Worm (Caenorhabditis elegans) whole organism, L4 larva: ENCODE results near the gene R09A8.5.

Experiments
- D1046.2 ChIP-seq: fragments of 200-800 bp; sonication (Bioruptor generic); IDR thresholded peaks from 2 replicates; pipeline ENCODE4 v1.3.6; 2022; ENCODE audit warnings: missing genetic modification characterization, missing compliant biosample characterization
- F10B5.3 ChIP-seq: sonication (generic microtip); optimal IDR thresholded peaks from 2 replicates; lab custom pipeline; 2016; ENCODE audit warnings: mild to moderate bottlenecking, missing genetic modification characterization, missing compliant biosample characterization
- F37D6.2 ChIP-seq: sonication (generic microtip); optimal IDR thresholded peaks from 2 replicates; lab custom pipeline; 2016; ENCODE audit warnings: mild to moderate bottlenecking, missing genetic modification characterization, missing compliant biosample characterization
- F44E2.7 ChIP-seq: fragments of 200-800 bp; sonication (Bioruptor generic); IDR thresholded peaks from 2 replicates; pipeline ENCODE4 v2.1.2; 2022; ENCODE audit warnings: missing genetic modification characterization, missing compliant biosample characterization
- F49E8.2 ChIP-seq: sonication (generic microtip); optimal IDR thresholded peaks from 2 replicates; lab custom pipeline; 2016; ENCODE audit warnings: missing compliant biosample characterization, mild to moderate bottlenecking, missing genetic modification characterization, borderline replicate concordance
- R02D3.7 ChIP-seq: fragments of 150-350 bp; sonication (generic microtip); optimal IDR thresholded peaks from 3 replicates; lab custom pipeline; 2014; ENCODE audit warnings: missing biosample characterization, missing genetic modification characterization
- T26A8.4 ChIP-seq: fragments of 200-800 bp; sonication (Bioruptor generic); IDR thresholded peaks from 2 replicates; pipeline ENCODE4 v1.3.6; 2022; ENCODE audit warnings: missing genetic modification characterization, missing compliant biosample characterization
- Y5F2A.4 ChIP-seq: fragments of 200-800 bp; sonication (Bioruptor generic); optimal IDR thresholded peaks from 2 replicates; lab custom pipeline; 2018; ENCODE audit warnings: mild to moderate bottlenecking, missing genetic modification characterization, missing compliant biosample characterization
- ZK337.2 ChIP-seq: fragments of 200-800 bp; sonication (Bioruptor generic); IDR thresholded peaks from 2 replicates; pipeline ENCODE4 v1.3.6; 2022; ENCODE audit warnings: missing genetic modification reagents, missing genetic modification characterization, missing compliant biosample characterization
- aha-1 ChIP-seq: fragments of 150-350 bp; peaks from one replicate; lab custom pipeline; 2014; ENCODE audit warnings: missing biosample characterization, missing genetic modification characterization
- attf-4 ChIP-seq: sonication (generic microtip); optimal IDR thresholded peaks from 3 replicates; lab custom pipeline; 2017; ENCODE audit warnings: missing biosample characterization, missing genetic modification characterization
- ceh-20 ChIP-seq: fragments of 200-800 bp; sonication (Bioruptor generic); IDR thresholded peaks from 2 replicates; pipeline ENCODE4 v1.3.6; 2022; ENCODE audit warnings: missing genetic modification reagents, missing genetic modification characterization, missing compliant biosample characterization
- ceh-28 ChIP-seq: fragments of 150-350 bp; optimal IDR thresholded peaks from 2 replicates; lab custom pipeline; 2014; ENCODE audit warnings: missing biosample characterization, missing genetic modification reagents, missing genetic modification characterization
- ceh-62 ChIP-seq: sonication (generic microtip); optimal IDR thresholded peaks from 2 replicates; lab custom pipeline; 2017; ENCODE audit warnings: missing biosample characterization, missing genetic modification characterization
- ctbp-1 ChIP-seq: fragments of 200-800 bp; sonication (Bioruptor generic); IDR thresholded peaks from 2 replicates; pipeline ENCODE4 v1.3.6; 2022; ENCODE audit warnings: missing genetic modification reagents, missing genetic modification characterization, missing compliant biosample characterization
- daf-8 ChIP-seq: fragments of 200-800 bp; sonication (Bioruptor generic); IDR thresholded peaks from 2 replicates; pipeline ENCODE4 v1.3.6; 2022; ENCODE audit warnings: missing genetic modification characterization, missing compliant biosample characterization
- dmd-8 ChIP-seq: fragments of 200-800 bp; sonication (Bioruptor generic); IDR thresholded peaks from 2 replicates; pipeline ENCODE4 v1.3.6; 2022; ENCODE audit warnings: missing genetic modification characterization, missing compliant biosample characterization
- dmd-9 ChIP-seq: fragments of 200-800 bp; sonication (Bioruptor generic); IDR thresholded peaks from 2 replicates; pipeline ENCODE4 v1.3.6; 2022; ENCODE audit warnings: missing genetic modification reagents, missing genetic modification characterization, missing compliant biosample characterization
- dve-1 ChIP-seq: sonication (generic microtip); optimal IDR thresholded peaks from 2 replicates; lab custom pipeline; 2017; ENCODE audit warnings: antibody characterized with exemption, mild to moderate bottlenecking, missing genetic modification characterization, missing compliant biosample characterization; ENCODE audit not compliant: insufficient read depth
- egl-27 ChIP-seq: sonication (generic microtip); optimal IDR thresholded peaks from 3 replicates; lab custom pipeline; 2017; ENCODE audit warnings: missing biosample characterization, missing genetic modification reagents, missing genetic modification characterization
- fos-1 ChIP-seq: fragments of 150-350 bp; optimal IDR thresholded peaks from 2 replicates; lab custom pipeline; 2014; ENCODE audit warnings: missing biosample characterization, missing genetic modification characterization
- gei-8 ChIP-seq: fragments of 200-800 bp; sonication (Bioruptor generic); optimal IDR thresholded peaks from 2 replicates; lab custom pipeline; 2018; ENCODE audit warnings: mild to moderate bottlenecking, missing genetic modification characterization, missing compliant biosample characterization
- hlh-30 ChIP-seq: sonication (generic microtip); optimal IDR thresholded peaks from 2 replicates; lab custom pipeline; 2017; ENCODE audit warnings: antibody characterized with exemption, mild to moderate bottlenecking, missing genetic modification characterization, missing compliant biosample characterization; ENCODE audit not compliant: insufficient read depth
- hmg-1.1 ChIP-seq: fragments of 200-800 bp; sonication (Bioruptor generic); IDR thresholded peaks from 2 replicates; pipeline ENCODE4 v1.3.6; 2022; ENCODE audit warnings: missing genetic modification reagents, missing genetic modification characterization, missing compliant biosample characterization
- lin-13 ChIP-seq: fragments of 150-350 bp; optimal IDR thresholded peaks from 2 replicates; lab custom pipeline; 2014; ENCODE audit warnings: missing biosample characterization, missing genetic modification reagents, missing genetic modification characterization
- lin-15B ChIP-seq: fragments of 150-350 bp; sonication (generic microtip); optimal IDR thresholded peaks from 3 replicates; lab custom pipeline; 2014; ENCODE audit warnings: missing biosample characterization, missing genetic modification characterization
- lir-3 ChIP-seq: sonication (generic microtip); optimal IDR thresholded peaks from 2 replicates; lab custom pipeline; 2016; ENCODE audit warnings: mild to moderate bottlenecking, missing genetic modification characterization, missing compliant biosample characterization
- madf-9 ChIP-seq: fragments of 200-800 bp; sonication (Bioruptor generic); conservative IDR thresholded peaks from 2 replicates; pipeline ENCODE4 v1.3.6; 2022; ENCODE audit warnings: missing genetic modification reagents, missing genetic modification characterization, missing compliant biosample characterization
- mes-2 ChIP-seq: sonication (generic microtip); optimal IDR thresholded peaks from 2 replicates; lab custom pipeline; 2016; ENCODE audit warnings: missing genotype, mild to moderate bottlenecking, missing genetic modification characterization, missing compliant biosample characterization; ENCODE audit not compliant: poor library complexity, severe bottlenecking
- mxl-2 ChIP-seq: fragments of 200-800 bp; sonication (Bioruptor generic); conservative IDR thresholded peaks from 2 replicates; pipeline ENCODE4 v1.3.6; 2022; ENCODE audit warnings: missing genetic modification reagents, missing genetic modification characterization, missing compliant biosample characterization
- mxl-3 ChIP-seq: fragments of 200-800 bp; sonication (Bioruptor generic); optimal IDR thresholded peaks from 2 replicates; lab custom pipeline; 2018; ENCODE audit warnings: mild to moderate bottlenecking, missing genetic modification characterization, missing compliant biosample characterization
- nhr-102 ChIP-seq: sonication (generic microtip); optimal IDR thresholded peaks from 2 replicates; lab custom pipeline; 2016; ENCODE audit warnings: mild to moderate bottlenecking, missing genetic modification characterization, moderate library complexity, missing compliant biosample characterization
- nhr-11 ChIP-seq: fragments of 150-350 bp; optimal IDR thresholded peaks from 2 replicates; lab custom pipeline; 2014; ENCODE audit warnings: missing biosample characterization, missing genetic modification characterization
- nhr-111 ChIP-seq: fragments of 200-800 bp; sonication (Bioruptor generic); optimal IDR thresholded peaks from 2 replicates; lab custom pipeline; 2018; ENCODE audit warnings: mild to moderate bottlenecking, missing genetic modification characterization, missing compliant biosample characterization
- nhr-237 ChIP-seq: sonication (generic microtip); optimal IDR thresholded peaks from 2 replicates; lab custom pipeline; 2017; ENCODE audit warnings: missing biosample characterization, missing genetic modification characterization
- nhr-25 ChIP-seq: sonication (generic microtip); optimal IDR thresholded peaks from 2 replicates; lab custom pipeline; 2017; ENCODE audit warnings: missing genetic modification characterization, mild to moderate bottlenecking, missing compliant biosample characterization, antibody characterized with exemption, moderate library complexity, borderline replicate concordance; ENCODE audit not compliant: insufficient read depth
- nhr-28 ChIP-seq: fragments of 150-350 bp; optimal IDR thresholded peaks from 2 replicates; lab custom pipeline; 2014; ENCODE audit warnings: missing biosample characterization, missing genetic modification characterization
- nhr-42 ChIP-seq: fragments of 200-800 bp; sonication (Bioruptor generic); IDR thresholded peaks from 2 replicates; pipeline ENCODE4 v1.3.6; 2022; ENCODE audit warnings: missing genetic modification characterization, missing compliant biosample characterization
- nhr-48 ChIP-seq: sonication (generic microtip); optimal IDR thresholded peaks from 2 replicates; lab custom pipeline; 2016; ENCODE audit warnings: mild to moderate bottlenecking, missing genetic modification characterization, missing compliant biosample characterization
- nhr-76 ChIP-seq: fragments of 150-350 bp; optimal IDR thresholded peaks from 2 replicates; lab custom pipeline; 2014; ENCODE audit warnings: missing biosample characterization, missing genetic modification characterization
- php-3 ChIP-seq: fragments of 200-800 bp; sonication (Bioruptor generic); IDR thresholded peaks from 2 replicates; pipeline ENCODE4 v1.3.6; 2022; ENCODE audit warnings: missing genetic modification reagents, missing genetic modification characterization, missing compliant biosample characterization
- pqm-1 ChIP-seq: sonication (generic microtip); optimal IDR thresholded peaks from 2 replicates; lab custom pipeline; 2017; ENCODE audit warnings: missing biosample characterization, missing genetic modification characterization
- rbr-2 ChIP-seq: sonication (generic microtip); optimal IDR thresholded peaks from 2 replicates; lab custom pipeline; 2016; ENCODE audit warnings: missing genotype, missing genetic modification characterization, missing compliant biosample characterization
- saeg-2 ChIP-seq: fragments of 200-800 bp; sonication (Bioruptor generic); IDR thresholded peaks from 2 replicates; pipeline ENCODE4 v1.3.6; 2022; ENCODE audit warnings: missing genetic modification reagents, missing genetic modification characterization, missing compliant biosample characterization
- spr-1 ChIP-seq: sonication (generic microtip); optimal IDR thresholded peaks from 2 replicates; lab custom pipeline; 2016; ENCODE audit warnings: mild to moderate bottlenecking, missing genetic modification characterization, missing compliant biosample characterization
- spr-3 ChIP-seq: fragments of 200-800 bp; sonication (Bioruptor generic); optimal IDR thresholded peaks from 2 replicates; lab custom pipeline; 2018; ENCODE audit warnings: mild to moderate bottlenecking, missing genetic modification characterization, missing compliant biosample characterization
- tra-1 ChIP-seq: fragments of 200-800 bp; sonication (Bioruptor generic); IDR thresholded peaks from 2 replicates; pipeline ENCODE4 v1.3.6; 2022; ENCODE audit warnings: missing genetic modification reagents, missing genetic modification characterization, missing compliant biosample characterization
- unc-39 ChIP-seq: sonication (generic microtip); optimal IDR thresholded peaks from 2 replicates; lab custom pipeline; 2017; ENCODE audit warnings: missing biosample characterization, missing genetic modification characterization
- vab-7 ChIP-seq: fragments of 200-800 bp; sonication (Bioruptor generic); IDR thresholded peaks from 2 replicates; pipeline ENCODE4 v1.3.6; 2022; ENCODE audit warnings: missing genetic modification reagents, missing genetic modification characterization, missing compliant biosample characterization
- zag-1 ChIP-seq: fragments of 150-350 bp; optimal IDR thresholded peaks from 2 replicates; lab custom pipeline; 2014; ENCODE audit warnings: missing biosample characterization, missing genetic modification characterization
- zfp-3 ChIP-seq: fragments of 200-800 bp; sonication (Bioruptor generic); conservative IDR thresholded peaks from 2 replicates; pipeline ENCODE4 v1.3.6; 2022; ENCODE audit warnings: missing genetic modification reagents, missing genetic modification characterization, missing compliant biosample characterization

The R09A8.5 gene

ce11 chrX:12631446-12631845, 8.9 kb downstream of the R09A8.5 start (continued):
- TF ChIP-seq tra-1 (no peak), pqm-1 (tag; lab: Kevin White, UChicago) (no peak), F44E2.7 (no peak)

- TF ChIP-seq D1046.2 = no peak
- no peak for TF ChIP-seq fos-1 (tag; lab: Kevin White, UChicago)
- TF ChIP-seq nhr-28 (tag; lab: Kevin White, UChicago) = peak; percentile 89
- no peak for TF ChIP-seq R02D3.7 (tag; lab: Kevin White, UChicago)
- TF ChIP-seq hmg-1.1 = peak; percentile 40
- no peak for TF ChIP-seq gei-8 (GFP tag; lab: Kevin White, UChicago)
- TF ChIP-seq ceh-20 (GFP tag; lab: Robert Waterston, UW) = peak; percentile 36; the same call in 1 of the 2 replicates
- TF ChIP-seq zfp-3 (GFP tag; lab: Robert Waterston, UW) = no peak
- no peak for TF ChIP-seq spr-3 (GFP tag; lab: Kevin White, UChicago)
- TF ChIP-seq mxl-3 (GFP tag; lab: Kevin White, UChicago) = peak; percentile 88
- peak; percentile 61; the same call in 1 of the 2 replicates for TF ChIP-seq mxl-2 (GFP tag; lab: Robert Waterston, UW)
- no peak for TF ChIP-seq ceh-62 (tag; lab: Kevin White, UChicago)
- no peak for TF ChIP-seq php-3 (GFP tag; lab: Robert Waterston, UW)
- peak; percentile 72 for TF ChIP-seq hlh-30 (tag; lab: Kevin White, UChicago)
- no peak for TF ChIP-seq nhr-76 (tag; lab: Kevin White, UChicago)
- TF ChIP-seq lir-3 (tag; lab: Kevin White, UChicago) = no peak
- peak; percentile 97 for TF ChIP-seq aha-1 (tag; lab: Kevin White, UChicago)
- 0 out of 2 replicates have a peak, but pooled peaks have one; percentile 32 for TF ChIP-seq madf-9 (GFP tag; lab: Robert Waterston, UW)
- TF ChIP-seq F49E8.2 = no peak
- TF ChIP-seq T26A8.4 (GFP tag; lab: Robert Waterston, UW) = no peak
- peak; percentile 85 for TF ChIP-seq nhr-48
- TF ChIP-seq ceh-28 (tag; lab: Kevin White, UChicago) = no peak
- no peak for TF ChIP-seq vab-7 (GFP tag; lab: Robert Waterston, UW)
- TF ChIP-seq ctbp-1 = no peak
- no peak for TF ChIP-seq attf-4 (tag; lab: Kevin White, UChicago)
- TF ChIP-seq dmd-9 = no peak
- TF ChIP-seq daf-8 (GFP tag; lab: Robert Waterston, UW) = no peak
- no peak for TF ChIP-seq lin-15B (tag; lab: Kevin White, UChicago)
- no peak for TF ChIP-seq nhr-11
- TF ChIP-seq mes-2 (tag; lab: Kevin White, UChicago) = peak; percentile 59
- TF ChIP-seq spr-1 (tag; lab: Kevin White, UChicago) = no peak
- peak; percentile 35 for TF ChIP-seq nhr-102
- 0 out of 2 replicates have a peak, but pooled peaks have one; percentile 37 for TF ChIP-seq saeg-2 (GFP tag; lab: Robert Waterston, UW)
- no peak for TF ChIP-seq Y5F2A.4 (GFP tag; lab: Kevin White, UChicago)
- peak; percentile 37 for TF ChIP-seq nhr-25
- no peak for TF ChIP-seq egl-27
- TF ChIP-seq F37D6.2 (tag; lab: Kevin White, UChicago) = no peak
- TF ChIP-seq unc-39 (tag; lab: Kevin White, UChicago) = no peak
- peak; percentile 89 for TF ChIP-seq dve-1 (tag; lab: Kevin White, UChicago)
- TF ChIP-seq rbr-2 (tag; lab: Kevin White, UChicago) = peak; percentile 18
- TF ChIP-seq dmd-8 (GFP tag; lab: Robert Waterston, UW) = no peak
- TF ChIP-seq F10B5.3 (tag; lab: Kevin White, UChicago) = no peak
- no peak for TF ChIP-seq nhr-111
- TF ChIP-seq nhr-237 (tag; lab: Kevin White, UChicago) = no peak
- no peak for TF ChIP-seq nhr-42
- peak; percentile 30 for TF ChIP-seq lin-13 (GFP tag; lab: Kevin White, UChicago)
- TF ChIP-seq zag-1 = no peak
- TF ChIP-seq ZK337.2 (GFP tag; lab: Robert Waterston, UW) = no peak
These were observed 9.8 kb downstream of the R09A8.5 start for ce11 chrX:12630556-12630955.
